Worm (Caenorhabditis elegans) whole organism, L2 larva: Measurements from ENCODE around the gene F58B3.4.
A peak's percentile ranks its signal among the peaks of the same experiment; 100 is the strongest.

ENCODE experiments used
- C34F6.9 ChIP-seq: fragments of 150-350 bp; optimal IDR thresholded peaks from 2 replicates; lab custom pipeline; 2014; ENCODE audit warnings: missing biosample characterization, missing genetic modification characterization
- F13H6.1 ChIP-seq: sonication (generic microtip); optimal IDR thresholded peaks from 2 replicates; lab custom pipeline; 2016; ENCODE audit warnings: missing genetic modification characterization, missing compliant biosample characterization
- R02D3.7 ChIP-seq: fragments of 150-350 bp; optimal IDR thresholded peaks from 2 replicates; lab custom pipeline; 2014; ENCODE audit warnings: missing biosample characterization, missing genetic modification characterization
- Y55F3AM.14 ChIP-seq: fragments of 200-800 bp; sonication (Bioruptor generic); optimal IDR thresholded peaks from 2 replicates; lab custom pipeline; 2018; ENCODE audit warnings: mild to moderate bottlenecking, missing genetic modification characterization, missing compliant biosample characterization
- alr-1 ChIP-seq: fragments of 150-350 bp; optimal IDR thresholded peaks from 2 replicates; lab custom pipeline; 2014; ENCODE audit warnings: missing biosample characterization, missing genetic modification characterization
- aly-2 ChIP-seq: fragments of 150-350 bp; optimal IDR thresholded peaks from 2 replicates; lab custom pipeline; 2014; ENCODE audit warnings: missing biosample characterization, missing genetic modification characterization
- ama-1 ChIP-seq: fragments of 150-350 bp; optimal IDR thresholded peaks from 2 replicates; lab custom pipeline; 2018; ENCODE audit warnings: inconsistent platforms
- blmp-1 ChIP-seq: sonication (generic microtip); optimal IDR thresholded peaks from 2 replicates; lab custom pipeline; 2017; ENCODE audit warnings: missing genetic modification characterization, mild to moderate bottlenecking, missing compliant biosample characterization, antibody characterized with exemption, moderate library complexity; ENCODE audit not compliant: insufficient read depth
- ceh-16 ChIP-seq: fragments of 150-350 bp; optimal IDR thresholded peaks from 2 replicates; lab custom pipeline; 2014; ENCODE audit warnings: missing biosample characterization, missing genetic modification characterization
- ceh-82 ChIP-seq: fragments of 150-350 bp; optimal IDR thresholded peaks from 2 replicates; lab custom pipeline; 2014; ENCODE audit warnings: missing biosample characterization, missing genetic modification characterization
- crh-2 ChIP-seq: sonication (generic microtip); optimal IDR thresholded peaks from 2 replicates; lab custom pipeline; 2017; ENCODE audit warnings: missing biosample characterization, missing genetic modification characterization
- dmd-4 ChIP-seq: sonication (generic microtip); optimal IDR thresholded peaks from 2 replicates; lab custom pipeline; 2017; ENCODE audit warnings: missing biosample characterization, missing genetic modification characterization
- egl-27 ChIP-seq: sonication (generic microtip); optimal IDR thresholded peaks from 3 replicates; lab custom pipeline; 2017; ENCODE audit warnings: missing biosample characterization, missing genetic modification reagents, missing genetic modification characterization
- elt-1 ChIP-seq: fragments of 150-350 bp; optimal IDR thresholded peaks from 2 replicates; lab custom pipeline; 2014; ENCODE audit warnings: missing biosample characterization, missing genetic modification characterization
- elt-3 ChIP-seq: sonication (generic microtip); optimal IDR thresholded peaks from 2 replicates; lab custom pipeline; 2017; ENCODE audit warnings: missing biosample characterization, missing genetic modification characterization
- fos-1 ChIP-seq: fragments of 150-350 bp; optimal IDR thresholded peaks from 2 replicates; lab custom pipeline; 2014; ENCODE audit warnings: missing biosample characterization, missing genetic modification characterization
- gmeb-1 ChIP-seq: fragments of 150-350 bp; optimal IDR thresholded peaks from 2 replicates; lab custom pipeline; 2014; ENCODE audit warnings: missing biosample characterization, missing genetic modification characterization
- lin-11 ChIP-seq: fragments of 150-350 bp; sonication (generic microtip); optimal IDR thresholded peaks from 2 replicates; lab custom pipeline; 2014; ENCODE audit warnings: missing biosample characterization, missing genetic modification characterization, inconsistent platforms, mixed read lengths
- lin-13 ChIP-seq: fragments of 150-350 bp; optimal IDR thresholded peaks from 2 replicates; lab custom pipeline; 2014; ENCODE audit warnings: missing biosample characterization, missing genetic modification reagents, missing genetic modification characterization
- lin-39 ChIP-seq: fragments of 150-350 bp; optimal IDR thresholded peaks from 2 replicates; lab custom pipeline; 2014; ENCODE audit warnings: missing biosample characterization, missing genetic modification reagents, missing genetic modification characterization
- lsy-2 ChIP-seq, 2 experiments: fragments of 150-350 bp in 1 of 2; sonication (generic microtip) in 1 of 2; optimal IDR thresholded peaks; 2 replicates each; lab custom pipeline; 2014 to 2017; ENCODE audit warnings: missing biosample characterization in 2 of 2, missing genetic modification characterization in 2 of 2
- mbf-1 ChIP-seq: sonication (generic microtip); optimal IDR thresholded peaks from 2 replicates; lab custom pipeline; 2017; ENCODE audit warnings: missing biosample characterization, missing genetic modification characterization
- mdl-1 ChIP-seq, 2 experiments: fragments of 150-350 bp in 1 of 2; sonication (generic microtip) in 1 of 2; optimal IDR thresholded peaks; 2 replicates each; lab custom pipeline; 2017; ENCODE audit warnings: missing biosample characterization in 2 of 2, missing genetic modification characterization in 2 of 2
- nhr-10 ChIP-seq: sonication (generic microtip); optimal IDR thresholded peaks from 2 replicates; lab custom pipeline; 2017; ENCODE audit warnings: missing biosample characterization, missing genetic modification characterization
- nhr-11 ChIP-seq: fragments of 150-350 bp; optimal IDR thresholded peaks from 2 replicates; lab custom pipeline; 2014; ENCODE audit warnings: missing biosample characterization, missing genetic modification characterization
- nhr-12 ChIP-seq: fragments of 150-350 bp; optimal IDR thresholded peaks from 2 replicates; lab custom pipeline; 2014; ENCODE audit warnings: missing biosample characterization, missing genetic modification characterization
- nhr-129 ChIP-seq: fragments of 150-350 bp; optimal IDR thresholded peaks from 2 replicates; lab custom pipeline; 2014; ENCODE audit warnings: missing biosample characterization, missing genetic modification characterization
- nhr-21 ChIP-seq: fragments of 150-350 bp; optimal IDR thresholded peaks from 2 replicates; lab custom pipeline; 2014; ENCODE audit warnings: missing biosample characterization, missing genetic modification characterization
- nhr-23 ChIP-seq: fragments of 150-350 bp; optimal IDR thresholded peaks from 2 replicates; lab custom pipeline; 2014; ENCODE audit warnings: missing biosample characterization, missing genetic modification reagents, missing genetic modification characterization
- nhr-25 ChIP-seq: fragments of 150-350 bp; sonication (generic microtip); optimal IDR thresholded peaks from 3 replicates; lab custom pipeline; 2014; ENCODE audit warnings: missing biosample characterization, missing genetic modification characterization
- skn-1 ChIP-seq: sonication (generic microtip); optimal IDR thresholded peaks from 2 replicates; lab custom pipeline; 2017; ENCODE audit warnings: missing biosample characterization, missing genetic modification characterization
- sma-3 ChIP-seq: sonication (generic microtip); optimal IDR thresholded peaks from 2 replicates; lab custom pipeline; 2016; ENCODE audit warnings: missing genetic modification reagents, missing genetic modification characterization, missing compliant biosample characterization
- sma-9 ChIP-seq, 2 experiments: fragments of 150-350 bp in 1 of 2; sonication (generic microtip) in 1 of 2; optimal IDR thresholded peaks; 2 replicates each; lab custom pipeline; 2014 to 2016; ENCODE audit warnings: missing genetic modification characterization in 2 of 2, mild to moderate bottlenecking in 1 of 2, missing biosample characterization in 1 of 2, missing compliant biosample characterization in 1 of 2, missing genetic modification reagents in 1 of 2, moderate library complexity in 1 of 2
- snpc-4 ChIP-seq: fragments of 150-350 bp; optimal IDR thresholded peaks from 2 replicates; lab custom pipeline; 2014; ENCODE audit warnings: missing biosample characterization, missing genetic modification characterization
- unc-39 ChIP-seq: fragments of 150-350 bp; optimal IDR thresholded peaks from 2 replicates; lab custom pipeline; 2014; ENCODE audit warnings: missing biosample characterization, missing genetic modification characterization
- unc-55 ChIP-seq: fragments of 150-350 bp; sonication (generic microtip); optimal IDR thresholded peaks from 3 replicates; lab custom pipeline; 2014; ENCODE audit warnings: missing biosample characterization, missing genetic modification reagents, missing genetic modification characterization
- ztf-1 ChIP-seq: fragments of 200-800 bp; sonication (Bioruptor generic); conservative IDR thresholded peaks from 2 replicates; pipeline ENCODE4 v1.3.6; 2022; ENCODE audit warnings: missing genetic modification characterization, missing compliant biosample characterization
- ztf-4 ChIP-seq: fragments of 150-350 bp; optimal IDR thresholded peaks from 2 replicates; lab custom pipeline; 2014; ENCODE audit warnings: missing biosample characterization, missing genetic modification characterization

The F58B3.4 gene

ce11 chrIV:11620909-11621308, 10.7 kb downstream of the F58B3.4 start, which contains the start of gene dsl-5:
TSS of gene dsl-5 (minus strand) at chrIV:11621009.
- TF ChIP-seq elt-3 (tag; lab: Kevin White, UChicago): no peak
- peak; percentile 8 for TF ChIP-seq nhr-25 (tag; lab: Kevin White, UChicago)
- TF ChIP-seq alr-1 (tag; lab: Kevin White, UChicago): no peak

DNA sequence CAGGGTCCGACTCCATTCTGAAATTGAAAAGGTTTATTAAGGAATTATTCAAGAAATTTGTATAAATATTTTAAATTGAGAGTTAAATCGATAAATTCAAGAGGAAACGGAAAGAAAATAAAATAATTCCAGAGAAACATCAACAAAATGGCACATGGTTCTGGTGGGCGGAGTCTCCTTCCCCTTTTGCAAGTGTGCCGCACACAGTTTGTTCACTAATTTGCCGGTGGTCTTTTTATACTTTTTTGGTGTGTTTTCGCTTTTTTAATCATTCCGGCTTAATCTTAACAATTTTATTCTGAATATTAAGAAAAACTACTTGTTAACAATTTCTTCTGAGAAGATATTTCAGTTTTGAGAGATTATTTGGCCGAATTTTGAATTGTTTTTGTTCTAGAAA, 26.7 kb downstream of the F58B3.4 start, which contains the start of the genes ragc-1 and Y24F12A.1:
Gene ragc-1 (minus strand): TSS at position 25 of the 400 bp plus-strand sequence.
Gene Y24F12A.1 (plus strand): TSS at position 346 of the 400 bp plus-strand sequence.
- TF ChIP-seq unc-55 (GFP tag; lab: Kevin White, UChicago): peak; percentile 68
- peak; percentile 69 for TF ChIP-seq nhr-129 (tag; lab: Kevin White, UChicago)
- peak in 1 of 2 experiments; percentile 72 for TF ChIP-seq lsy-2 (tag; optimal IDR thresholded peaks at IDR 0.05; lab: Kevin White, UChicago)
- no peak for TF ChIP-seq ama-1 (lab: Kevin White, UChicago)
- no peak for TF ChIP-seq nhr-23
- no peak for TF ChIP-seq unc-39 (tag; lab: Kevin White, UChicago)
- no peak for TF ChIP-seq Y55F3AM.14 (GFP tag; lab: Kevin White, UChicago)
- peak; percentile 72 for TF ChIP-seq C34F6.9
- TF ChIP-seq gmeb-1 (tag; lab: Kevin White, UChicago): peak; percentile 40
- peak; percentile 13 for TF ChIP-seq fos-1 (tag; lab: Kevin White, UChicago)
- peak; percentile 51 for TF ChIP-seq nhr-25 (tag; lab: Kevin White, UChicago)
- peak; percentile 55 for TF ChIP-seq sma-3
- TF ChIP-seq sma-9 (GFP tag; optimal IDR thresholded peaks at IDR 0.05; lab: Kevin White, UChicago): peak; percentile 18
- TF ChIP-seq sma-9 (tag; optimal IDR thresholded peaks at IDR 0.05; lab: Kevin White, UChicago): no peak
- peak; percentile 27 for TF ChIP-seq lin-13
- no peak for TF ChIP-seq ceh-82
- TF ChIP-seq ztf-4 (tag; lab: Kevin White, UChicago): no peak
- peak; percentile 31 for TF ChIP-seq blmp-1 (tag; lab: Kevin White, UChicago)
- TF ChIP-seq crh-2: peak; percentile 50
- peak; percentile 30 for TF ChIP-seq skn-1 (tag; lab: Kevin White, UChicago)
- peak; percentile 29 for TF ChIP-seq F13H6.1 (tag; lab: Kevin White, UChicago)
- peak; percentile 18 for TF ChIP-seq snpc-4 (tag; lab: Kevin White, UChicago)
- TF ChIP-seq, all 48 proteins: peak for 15

DNA sequence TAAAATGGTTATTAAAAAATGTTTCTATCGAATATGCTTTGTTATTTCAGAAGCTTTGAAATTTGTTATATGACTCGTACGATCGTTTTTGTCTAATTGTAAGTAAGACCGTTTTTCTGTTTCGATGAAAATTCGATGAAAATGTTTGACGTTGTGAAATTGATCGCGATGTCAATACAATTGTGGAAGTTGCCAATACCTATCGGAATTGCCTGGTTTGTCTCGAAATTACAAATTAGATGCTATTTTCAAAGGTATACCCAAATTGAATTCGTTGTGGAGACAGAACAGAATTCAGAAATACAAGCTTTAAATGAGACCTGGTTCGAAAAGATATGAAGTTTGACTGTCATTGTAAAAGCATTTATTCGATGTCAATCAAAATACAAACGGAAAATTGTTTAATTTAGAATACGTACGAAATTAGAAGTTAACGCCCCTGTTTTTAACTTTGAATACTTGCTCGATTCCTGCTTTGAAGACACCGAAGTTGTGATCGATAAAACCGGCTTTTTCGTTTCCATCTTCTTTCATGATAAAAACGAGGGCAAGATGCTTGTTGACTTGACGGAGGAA, 28.3 kb downstream of the F58B3.4 start:
- no peak for TF ChIP-seq R02D3.7 (tag; lab: Kevin White, UChicago)
- no peak for TF ChIP-seq F13H6.1 (tag; lab: Kevin White, UChicago)
- no peak for TF ChIP-seq elt-1 (tag; lab: Kevin White, UChicago)
- TF ChIP-seq ceh-82: no peak
- TF ChIP-seq nhr-21: no peak
- no peak for TF ChIP-seq nhr-12
- TF ChIP-seq nhr-10: no peak
- TF ChIP-seq C34F6.9: no peak
- no peak for TF ChIP-seq nhr-11 (tag; lab: Kevin White, UChicago)
- no peak for TF ChIP-seq mdl-1 (tag; optimal IDR thresholded peaks at IDR 0.05; lab: Kevin White, UChicago)
- TF ChIP-seq unc-55 (GFP tag; lab: Kevin White, UChicago): no peak
- TF ChIP-seq unc-39 (tag; lab: Kevin White, UChicago): no peak
- no peak for TF ChIP-seq dmd-4 (tag; lab: Kevin White, UChicago)

- TF ChIP-seq ztf-1 (GFP tag; lab: Robert Waterston, UW) (no peak), elt-3 (tag; lab: Kevin White, UChicago) (no peak), nhr-10 (no peak), sma-9 (GFP tag; optimal IDR thresholded peaks at IDR 0.05; lab: Kevin White, UChicago) (no peak), sma-9 (tag; optimal IDR thresholded peaks at IDR 0.05; lab: Kevin White, UChicago) (no peak), R02D3.7 (tag; lab: Kevin White, UChicago) (no peak), lin-39 (tag; lab: Kevin White, UChicago) (no peak), egl-27 (tag; lab: Kevin White, UChicago) (no peak), C34F6.9 (no peak), gmeb-1 (tag; lab: Kevin White, UChicago) (no peak), ceh-16 (tag; lab: Kevin White, UChicago) (no peak), lin-11 (tag; lab: Kevin White, UChicago) (no peak), dmd-4 (tag; lab: Kevin White, UChicago) (no peak), ceh-82 (no peak), aly-2 (tag; lab: Kevin White, UChicago) (no peak), mbf-1 (tag; lab: Kevin White, UChicago) (no peak)
Observed at ce11 chrIV:11602498-11603068, 29.1 kb downstream of the F58B3.4 start, which contains the start of gene rps-11. TSS of gene rps-11 (plus strand) at chrIV:11602641.
